Worm (Caenorhabditis elegans): Measurements from ENCODE around the gene Y34B4A.10.

ce11 chrX:5252798-5253197 lies 3.1 kb downstream of the Y34B4A.10 start, which contains the start of gene nspg-14:
- TF ChIP-seq unc-39 (tag; optimal IDR thresholded peaks at IDR 0.05) (no peak), daf-19 (GFP tag; conservative IDR thresholded peaks at IDR 0.05) (no peak), lin-29 (GFP tag; IDR thresholded peaks at IDR 0.05) (no peak), ztf-11 (tag; optimal IDR thresholded peaks at IDR 0.05) (no peak), ama-1 (optimal IDR thresholded peaks at IDR 0.05) (no peak)

Data from whole organism, L4 larva.